Fruit fly (Drosophila melanogaster) whole organism, pupa: ENCODE data around the gene CG32986.

ENCODE experiments used
- CG13204 ChIP-seq: fragments of 200-800 bp; sonication (Bioruptor generic); optimal IDR thresholded peaks from 2 replicates; lab custom pipeline; 2018; ENCODE audit warnings: missing biosample characterization, mild to moderate bottlenecking, missing genetic modification characterization, moderate library complexity
- CG14655 ChIP-seq: fragments of 200-800 bp; sonication (Bioruptor generic); optimal IDR thresholded peaks from 3 replicates; lab custom pipeline; 2017; ENCODE audit warnings: mild to moderate bottlenecking, missing biosample characterization, missing genetic modification reagents, missing genetic modification characterization
- CG17806 ChIP-seq: fragments of 200-800 bp; sonication (Bioruptor generic); optimal IDR thresholded peaks from 2 replicates; lab custom pipeline; 2018; ENCODE audit warnings: missing biosample characterization, mild to moderate bottlenecking, missing genetic modification characterization, moderate library complexity
- CG8159 ChIP-seq: fragments of 200-800 bp; sonication (Bioruptor generic); optimal IDR thresholded peaks from 3 replicates; lab custom pipeline; 2018; ENCODE audit warnings: missing biosample characterization, mild to moderate bottlenecking, missing genetic modification characterization, moderate library complexity
- Ets98B ChIP-seq: fragments of 200-800 bp; sonication (Bioruptor generic); IDR thresholded peaks from 2 replicates; pipeline ENCODE4 v1.3.6; 2022; ENCODE audit warnings: missing biosample characterization, missing genetic modification characterization
- Pif1A ChIP-seq: fragments of 200-800 bp; sonication (Bioruptor generic); optimal IDR thresholded peaks from 3 replicates; lab custom pipeline; 2016; ENCODE audit warnings: missing biosample characterization, missing genetic modification characterization
- Pif1B ChIP-seq: fragments of 200-800 bp; sonication (Bioruptor generic); optimal IDR thresholded peaks from 3 replicates; lab custom pipeline; 2016; ENCODE audit warnings: missing biosample characterization, missing genetic modification characterization
- Snoo ChIP-seq: fragments of 200-800 bp; sonication (Bioruptor generic); optimal IDR thresholded peaks from 3 replicates; lab custom pipeline; 2017; ENCODE audit warnings: missing biosample characterization, mild to moderate bottlenecking, missing genetic modification characterization, inconsistent platforms

dm6 chr2L:8860767-8861166 lies 1.8 kb upstream of the CG32986 start:
- peak; percentile 58 for TF ChIP-seq Snoo (tag; lab: Kevin White, UChicago)
- TF ChIP-seq Pif1B (GFP tag; lab: Kevin White, UChicago) = peak; percentile 20
- TF ChIP-seq Ets98B (GFP tag; lab: Robert Waterston, UW) = no peak
- TF ChIP-seq Pif1A (GFP tag; lab: Kevin White, UChicago) = peak; percentile 37
- TF ChIP-seq CG8159 (tag; lab: Kevin White, UChicago) = peak; percentile 63
- TF ChIP-seq CG17806 (tag; lab: Kevin White, UChicago) = no peak
- no peak for TF ChIP-seq CG13204 (GFP tag; lab: Kevin White, UChicago)
- peak; percentile 61 for TF ChIP-seq CG14655
